Fruit fly (Drosophila melanogaster): Measurements from ENCODE around the gene CG3918.

The CG3918 gene

DNA sequence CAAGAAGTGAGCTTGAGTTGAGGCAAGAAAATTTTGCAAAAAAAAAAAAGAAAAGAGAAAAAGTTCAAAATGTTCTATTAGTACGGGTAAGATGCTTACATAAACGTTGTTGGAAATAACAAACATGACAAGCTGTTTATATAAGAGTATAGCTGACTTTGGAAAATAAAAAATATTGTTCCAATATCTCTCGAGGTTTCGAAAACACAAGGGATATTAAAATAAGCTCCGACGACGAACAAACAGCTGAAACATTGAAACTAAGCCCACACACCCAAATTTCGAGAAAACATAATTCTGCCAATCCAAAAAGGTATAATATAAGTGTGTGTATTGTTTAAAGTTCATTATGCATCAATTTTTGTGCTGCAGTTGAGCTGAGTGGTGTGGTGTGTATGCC lies 49.5 kb downstream of the CG3918 start:
- peak; percentile 39 for TF ChIP-seq dmrt93B (GFP tag; optimal IDR thresholded peaks at IDR 0.05)
- TF ChIP-seq sage (GFP tag; optimal IDR thresholded peaks at IDR 0.05): no peak
- TF ChIP-seq CG32264 (GFP tag; optimal IDR thresholded peaks at IDR 0.05): no peak
- TF ChIP-seq sv (GFP tag; optimal IDR thresholded peaks at IDR 0.05): no peak
- no peak for TF ChIP-seq OdsH (GFP tag; optimal IDR thresholded peaks at IDR 0.05)
- no peak for TF ChIP-seq Rel (GFP tag; optimal IDR thresholded peaks at IDR 0.05)
- TF ChIP-seq Rel (tag; optimal IDR thresholded peaks at IDR 0.05): no peak
- peak; percentile 26 for TF ChIP-seq br (GFP tag; optimal IDR thresholded peaks at IDR 0.05)
- TF ChIP-seq fru (GFP tag; optimal IDR thresholded peaks at IDR 0.05): no peak
- TF ChIP-seq dl (GFP tag; optimal IDR thresholded peaks at IDR 0.05; ENCODE audit: insufficient read depth in 1 of 2, partially characterized antibody in 2 of 2): no peak
- TF ChIP-seq psq (GFP tag; optimal IDR thresholded peaks at IDR 0.05): no peak
- no peak for TF ChIP-seq Dif (GFP tag; optimal IDR thresholded peaks at IDR 0.05; ENCODE audit: partially characterized antibody)
- TF ChIP-seq tai (GFP tag; optimal IDR thresholded peaks at IDR 0.05): no peak
- TF ChIP-seq Vsx2 (GFP tag; optimal IDR thresholded peaks at IDR 0.05; ENCODE audit: partially characterized antibody): no peak
- TF ChIP-seq woc (GFP tag; optimal IDR thresholded peaks at IDR 0.05): no peak
- TF ChIP-seq N (GFP tag; optimal IDR thresholded peaks at IDR 0.05): no peak
- no peak for TF ChIP-seq Hnf4 (GFP tag; optimal IDR thresholded peaks at IDR 0.05)
- no peak for TF ChIP-seq jim (GFP tag; optimal IDR thresholded peaks at IDR 0.05)
- no peak for TF ChIP-seq dsf (GFP tag; optimal IDR thresholded peaks at IDR 0.05; ENCODE audit: borderline replicate concordance)
- no peak for TF ChIP-seq Hr83 (GFP tag; optimal IDR thresholded peaks at IDR 0.05; ENCODE audit: poor library complexity, severe bottlenecking)
- no peak for TF ChIP-seq rgr (GFP tag; optimal IDR thresholded peaks at IDR 0.05)
- TF ChIP-seq Sp1 (GFP tag; optimal IDR thresholded peaks at IDR 0.05): peak; percentile 49
- peak in 1 of 2 experiments; percentile 36 for TF ChIP-seq foxo (GFP tag; optimal IDR thresholded peaks at IDR 0.05)
- no peak for TF ChIP-seq Hr78 (GFP tag; optimal IDR thresholded peaks at IDR 0.05)
- peak; percentile 15 for TF ChIP-seq h (GFP tag; optimal IDR thresholded peaks at IDR 0.05)
- no peak for TF ChIP-seq pan (optimal IDR thresholded peaks at IDR 0.05)
- no peak for TF ChIP-seq usp (GFP tag; optimal IDR thresholded peaks at IDR 0.05)
- TF ChIP-seq GATAd (GFP tag; optimal IDR thresholded peaks at IDR 0.05): no peak
- no peak for TF ChIP-seq Mio (GFP tag; optimal IDR thresholded peaks at IDR 0.05)
- no peak for TF ChIP-seq CG9705 (GFP tag; optimal IDR thresholded peaks at IDR 0.05)
- TF ChIP-seq lola (GFP tag; optimal IDR thresholded peaks at IDR 0.05): no peak
- TF ChIP-seq Dfd (GFP tag; optimal IDR thresholded peaks at IDR 0.05): no peak
- TF ChIP-seq CrebA (GFP tag; optimal IDR thresholded peaks at IDR 0.05; ENCODE audit: borderline replicate concordance): no peak
- no peak for TF ChIP-seq brk (GFP tag; optimal IDR thresholded peaks at IDR 0.05)
- TF ChIP-seq ey (GFP tag; optimal IDR thresholded peaks at IDR 0.05): no peak
- TF ChIP-seq HLH106 (tag; optimal IDR thresholded peaks at IDR 0.05): no peak
- no peak for TF ChIP-seq Abd-B (GFP tag; optimal IDR thresholded peaks at IDR 0.05)
- TF ChIP-seq Myc (optimal IDR thresholded peaks at IDR 0.05): no peak
- TF ChIP-seq Jra (GFP tag; optimal IDR thresholded peaks at IDR 0.05): no peak

DNA sequence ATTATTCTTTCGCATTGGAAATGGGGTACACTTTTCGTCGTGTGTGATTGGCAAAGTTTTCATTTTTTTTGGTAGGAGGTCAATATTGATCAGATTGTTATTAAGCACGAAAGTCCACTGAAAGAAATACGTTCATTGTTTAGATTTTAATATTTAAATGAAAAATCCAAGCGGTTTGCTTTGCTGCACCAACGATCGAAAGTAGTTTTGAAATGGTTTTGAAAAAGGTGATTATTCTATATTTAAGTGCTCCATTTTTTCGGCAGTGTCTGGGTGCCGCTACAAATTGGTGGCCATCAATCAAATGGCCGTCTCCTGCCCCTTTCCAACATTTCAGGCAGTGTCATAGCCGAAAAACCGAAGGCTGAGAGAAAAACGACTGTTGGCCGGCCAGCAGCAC lies 50.2 kb downstream of the CG3918 start:
- TF ChIP-seq Mio (GFP tag; optimal IDR thresholded peaks at IDR 0.05) (no peak), OdsH (GFP tag; optimal IDR thresholded peaks at IDR 0.05) (no peak), lola (GFP tag; optimal IDR thresholded peaks at IDR 0.05) (no peak), Sp1 (GFP tag; optimal IDR thresholded peaks at IDR 0.05) (peak; percentile 20), h (GFP tag; optimal IDR thresholded peaks at IDR 0.05) (peak; percentile 47), GATAd (GFP tag; optimal IDR thresholded peaks at IDR 0.05) (no peak), psq (GFP tag; optimal IDR thresholded peaks at IDR 0.05) (no peak), CrebA (GFP tag; optimal IDR thresholded peaks at IDR 0.05; ENCODE audit: borderline replicate concordance) (no peak), sage (GFP tag; optimal IDR thresholded peaks at IDR 0.05) (no peak), N (GFP tag; optimal IDR thresholded peaks at IDR 0.05) (no peak), rgr (GFP tag; optimal IDR thresholded peaks at IDR 0.05) (peak; percentile 25), Myc (optimal IDR thresholded peaks at IDR 0.05) (no peak), Hnf4 (GFP tag; optimal IDR thresholded peaks at IDR 0.05) (no peak), sv (GFP tag; optimal IDR thresholded peaks at IDR 0.05) (no peak), Dif (GFP tag; optimal IDR thresholded peaks at IDR 0.05; ENCODE audit: partially characterized antibody) (no peak), usp (GFP tag; optimal IDR thresholded peaks at IDR 0.05) (no peak), dsf (GFP tag; optimal IDR thresholded peaks at IDR 0.05; ENCODE audit: borderline replicate concordance) (no peak), ey (GFP tag; optimal IDR thresholded peaks at IDR 0.05) (peak; percentile 48), brk (GFP tag; optimal IDR thresholded peaks at IDR 0.05) (no peak), Hr83 (GFP tag; optimal IDR thresholded peaks at IDR 0.05; ENCODE audit: poor library complexity, severe bottlenecking) (no peak), tai (GFP tag; optimal IDR thresholded peaks at IDR 0.05) (no peak), Dfd (GFP tag; optimal IDR thresholded peaks at IDR 0.05) (no peak), woc (GFP tag; optimal IDR thresholded peaks at IDR 0.05) (no peak), Vsx2 (GFP tag; optimal IDR thresholded peaks at IDR 0.05; ENCODE audit: partially characterized antibody) (no peak), CG32264 (GFP tag; optimal IDR thresholded peaks at IDR 0.05) (peak; percentile 1), HLH106 (tag; optimal IDR thresholded peaks at IDR 0.05) (peak; percentile 57), dmrt93B (GFP tag; optimal IDR thresholded peaks at IDR 0.05) (peak; percentile 30), jim (GFP tag; optimal IDR thresholded peaks at IDR 0.05) (no peak), dl (GFP tag; optimal IDR thresholded peaks at IDR 0.05; ENCODE audit: insufficient read depth in 1 of 2, partially characterized antibody in 2 of 2) (no peak), fru (GFP tag; optimal IDR thresholded peaks at IDR 0.05) (peak; percentile 48), br (GFP tag; optimal IDR thresholded peaks at IDR 0.05) (peak; percentile 18), CG9705 (GFP tag; optimal IDR thresholded peaks at IDR 0.05) (no peak), foxo (GFP tag; optimal IDR thresholded peaks at IDR 0.05) (peak in 1 of 2 experiments; percentile 53), Rel (GFP tag; optimal IDR thresholded peaks at IDR 0.05) (no peak), Rel (tag; optimal IDR thresholded peaks at IDR 0.05) (no peak), Hr78 (GFP tag; optimal IDR thresholded peaks at IDR 0.05) (no peak), Jra (GFP tag; optimal IDR thresholded peaks at IDR 0.05) (no peak), pan (optimal IDR thresholded peaks at IDR 0.05) (no peak), Abd-B (GFP tag; optimal IDR thresholded peaks at IDR 0.05) (no peak)

Data from whole organism, wandering third instar larva.